Worm (Caenorhabditis elegans): ENCODE data around the gene F02D10.3.

- TF ChIP-seq med-1 (GFP tag; optimal IDR thresholded peaks at IDR 0.05; ENCODE audit: insufficient read depth) (no peak), ztf-23 (GFP tag; IDR thresholded peaks at IDR 0.05) (no peak), tab-1 (GFP tag; IDR thresholded peaks at IDR 0.05) (no peak), T22C8.4 (GFP tag; IDR thresholded peaks at IDR 0.05) (no peak)
These were observed 43.6 kb upstream of the F02D10.3 start for ce11 chrX:13506043-13506442.

Measured in whole organism, midembryonic.